Fruit fly (Drosophila melanogaster): ENCODE results near the gene PolD1.
A peak's percentile ranks its signal among the peaks of the same experiment; 100 is the strongest.

PolD1 gene

DNA sequence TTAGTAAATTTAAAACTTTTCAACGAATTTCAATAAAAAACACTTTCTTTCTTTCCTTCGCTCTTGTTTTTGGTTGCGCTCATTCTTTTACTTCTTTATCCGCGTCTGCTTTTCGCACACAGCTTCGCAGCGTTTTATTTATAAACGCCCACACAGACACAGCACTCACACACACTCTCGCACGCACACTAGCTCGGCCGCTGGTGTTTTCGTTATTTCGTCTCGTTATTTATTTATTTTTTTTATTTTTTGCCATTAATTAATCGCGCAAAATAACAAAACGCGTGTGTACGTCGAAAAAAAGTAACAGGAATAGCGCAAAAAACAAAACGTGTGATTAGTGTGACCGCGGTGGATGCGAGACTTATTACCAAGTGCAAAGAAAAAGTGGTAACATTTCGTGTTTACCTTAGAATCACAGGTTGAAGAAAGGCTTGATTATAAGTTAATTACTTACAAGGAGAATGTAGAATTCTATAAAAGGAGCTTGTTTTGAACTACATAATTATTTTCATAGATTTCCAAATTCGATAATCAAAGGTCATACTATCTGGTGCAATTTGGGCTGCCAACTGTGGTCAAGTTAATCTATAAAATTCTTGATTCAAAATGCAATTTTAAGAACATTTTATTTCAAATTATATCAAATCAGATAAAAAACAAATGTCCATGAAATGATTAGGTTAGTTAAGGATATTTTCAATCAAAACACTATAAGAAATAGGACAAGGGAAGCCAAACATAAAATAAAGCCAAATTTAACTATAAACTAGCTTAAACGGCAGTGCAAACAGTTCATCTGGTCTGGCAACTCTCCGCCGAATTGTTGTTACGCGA is 17.0 kb upstream of the PolD1 start, which contains the start of the genes hzg and mRpS31 (continued):
- peak; percentile 17; the same call in 1 of the 2 replicates for TF ChIP-seq sisA (GFP tag; IDR thresholded peaks at IDR 0.05)
- no peak for TF ChIP-seq bab2 (GFP tag; optimal IDR thresholded peaks at IDR 0.05)
- no peak for TF ChIP-seq gt (GFP tag; IDR thresholded peaks at IDR 0.05)
- peak; percentile 20 for TF ChIP-seq CG15601 (tag; optimal IDR thresholded peaks at IDR 0.05)
- peak; percentile 25; the same call in 1 of the 2 replicates for TF ChIP-seq Bgb (GFP tag; IDR thresholded peaks at IDR 0.05; ENCODE audit: partially characterized antibody)
- TF ChIP-seq CG12391 (tag; optimal IDR thresholded peaks at IDR 0.05): peak; percentile 81
- TF ChIP-seq D19A (tag; optimal IDR thresholded peaks at IDR 0.05): peak; percentile 14
- TF ChIP-seq CG2116 (GFP tag; optimal IDR thresholded peaks at IDR 0.05): peak; percentile 58
- TF ChIP-seq cato (GFP tag; optimal IDR thresholded peaks at IDR 0.05; ENCODE audit: borderline replicate concordance): no peak
- peak; percentile 65 for TF ChIP-seq Blimp-1 (GFP tag; optimal IDR thresholded peaks at IDR 0.05)
- TF ChIP-seq vvl (GFP tag; IDR thresholded peaks at IDR 0.05): peak; percentile 54; the same call in 1 of the 2 replicates
- TF ChIP-seq CG10147 (GFP tag; optimal IDR thresholded peaks at IDR 0.05): peak; percentile 65
- no peak for TF ChIP-seq cad (GFP tag; optimal IDR thresholded peaks at IDR 0.05)
- TF ChIP-seq sc (optimal IDR thresholded peaks at IDR 0.05): no peak
- no peak for TF ChIP-seq sc (GFP tag; optimal IDR thresholded peaks at IDR 0.05)
- TF ChIP-seq CG12769 (tag; optimal IDR thresholded peaks at IDR 0.05): no peak
- no peak for TF ChIP-seq nerfin-2 (GFP tag; IDR thresholded peaks at IDR 0.05; ENCODE audit: partially characterized antibody)
- TF ChIP-seq Max (GFP tag; optimal IDR thresholded peaks at IDR 0.05): peak; percentile 54
- TF ChIP-seq aop (GFP tag; IDR thresholded peaks at IDR 0.05): no peak
- peak; percentile 23 for TF ChIP-seq CG9437 (GFP tag; optimal IDR thresholded peaks at IDR 0.05)
- no peak for TF ChIP-seq ci (GFP tag; IDR thresholded peaks at IDR 0.05)
- no peak for TF ChIP-seq Mes4 (GFP tag; optimal IDR thresholded peaks at IDR 0.05)
- 0 out of 2 replicates have a peak, but pooled peaks have one; percentile 35 for TF ChIP-seq CG31224 (GFP tag; IDR thresholded peaks at IDR 0.05)
- no peak for TF ChIP-seq kni (GFP tag; optimal IDR thresholded peaks at IDR 0.05)
- TF ChIP-seq CG17385 (GFP tag; optimal IDR thresholded peaks at IDR 0.05): peak; percentile 26
- no peak for TF ChIP-seq CG11456 (GFP tag; IDR thresholded peaks at IDR 0.05)
- TF ChIP-seq Jarid2 (GFP tag; optimal IDR thresholded peaks at IDR 0.05): peak; percentile 74
- no peak for TF ChIP-seq Hr78 (GFP tag; optimal IDR thresholded peaks at IDR 0.05)
- TF ChIP-seq sens (GFP tag): peak; percentile 89
- peak; percentile 40 for TF ChIP-seq CG7556 (GFP tag; optimal IDR thresholded peaks at IDR 0.05)
- TF ChIP-seq sd (tag; optimal IDR thresholded peaks at IDR 0.05): peak; percentile 62
- peak; percentile 52; the same call in 1 of the 2 replicates for TF ChIP-seq al (GFP tag; IDR thresholded peaks at IDR 0.05)
- TF ChIP-seq CG9727 (GFP tag; optimal IDR thresholded peaks at IDR 0.05): peak; percentile 35
- no peak for TF ChIP-seq CG4730 (GFP tag; IDR thresholded peaks at IDR 0.05)
- no peak for TF ChIP-seq CG10321 (GFP tag; IDR thresholded peaks at IDR 0.05)
- TF ChIP-seq slou (GFP tag; optimal IDR thresholded peaks at IDR 0.05): no peak
- peak; percentile 66 for TF ChIP-seq CG18262 (tag; optimal IDR thresholded peaks at IDR 0.05)
- TF ChIP-seq CG10267 (tag; optimal IDR thresholded peaks at IDR 0.05): peak; percentile 67
- peak; percentile 14 to 25 for TF ChIP-seq chif (GFP tag; optimal IDR thresholded peaks at IDR 0.05)
- TF ChIP-seq fd102C (GFP tag; optimal IDR thresholded peaks at IDR 0.05): no peak
- TF ChIP-seq CG11695 (GFP tag; IDR thresholded peaks at IDR 0.05): no peak
- peak; percentile 46; the same call in 1 of the 3 replicates for TF ChIP-seq dysf (GFP tag; IDR thresholded peaks at IDR 0.05)
- TF ChIP-seq Sry-δ (GFP tag; optimal IDR thresholded peaks at IDR 0.05): peak; percentile 42
- no peak for TF ChIP-seq B-H1 (GFP tag; IDR thresholded peaks at IDR 0.05)
- peak; percentile 4 for TF ChIP-seq CG13123 (GFP tag; optimal IDR thresholded peaks at IDR 0.05)
- no peak for TF ChIP-seq NC2α (GFP tag; optimal IDR thresholded peaks at IDR 0.05)
- TF ChIP-seq CG4424 (GFP tag; optimal IDR thresholded peaks at IDR 0.05): peak; percentile 53
- TF ChIP-seq lbe (GFP tag; optimal IDR thresholded peaks at IDR 0.05): no peak
- TF ChIP-seq CG1233 (GFP tag; optimal IDR thresholded peaks at IDR 0.05): peak; percentile 45
